Worm (Caenorhabditis elegans): Measurements from ENCODE around the gene srz-20.

- TF ChIP-seq him-1 (tag; optimal IDR thresholded peaks at IDR 0.05) (no peak), W03F9.2 (tag; optimal IDR thresholded peaks at IDR 0.05) (no peak)
Measured at ce11 chrIV:3918160-3918559, 2.8 kb downstream of the srz-20 start, which contains the start of gene F56D6.23.
